Fruit fly (Drosophila melanogaster): ENCODE measurements around the gene Ciz1.

Ciz1 gene

dm6 chr3L:9864275-9865052, at the start of gene Ciz1, which contains the start of gene iPLA2-VIA:
Gene Ciz1, plus strand, starts transcription at chr3L:9864639.
Gene iPLA2-VIA, minus strand, starts transcription at chr3L:9864349.
- TF ChIP-seq brk (GFP tag; optimal IDR thresholded peaks at IDR 0.05) (no peak), N (GFP tag; optimal IDR thresholded peaks at IDR 0.05) (no peak), pan (optimal IDR thresholded peaks at IDR 0.05) (no peak), foxo (GFP tag; optimal IDR thresholded peaks at IDR 0.05) (peak in 1 of 2 experiments; percentile 59), Hnf4 (GFP tag; optimal IDR thresholded peaks at IDR 0.05) (peak; percentile 55), Dif (GFP tag; optimal IDR thresholded peaks at IDR 0.05; ENCODE audit: partially characterized antibody) (no peak), tai (GFP tag; optimal IDR thresholded peaks at IDR 0.05) (no peak), HLH106 (tag; optimal IDR thresholded peaks at IDR 0.05) (no peak), Hr83 (GFP tag; optimal IDR thresholded peaks at IDR 0.05; ENCODE audit: poor library complexity, severe bottlenecking) (peak; percentile 20), Hr78 (GFP tag; optimal IDR thresholded peaks at IDR 0.05) (no peak), ey (GFP tag; optimal IDR thresholded peaks at IDR 0.05) (peak; percentile 1), GATAd (GFP tag; optimal IDR thresholded peaks at IDR 0.05) (no peak), psq (GFP tag; optimal IDR thresholded peaks at IDR 0.05) (no peak), dl (GFP tag; optimal IDR thresholded peaks at IDR 0.05; ENCODE audit: insufficient read depth in 1 of 2, partially characterized antibody in 2 of 2) (no peak), fru (GFP tag; optimal IDR thresholded peaks at IDR 0.05) (no peak), br (GFP tag; optimal IDR thresholded peaks at IDR 0.05) (peak; percentile 38), woc (GFP tag; optimal IDR thresholded peaks at IDR 0.05) (no peak), rgr (GFP tag; optimal IDR thresholded peaks at IDR 0.05) (no peak), usp (GFP tag; optimal IDR thresholded peaks at IDR 0.05) (no peak), OdsH (GFP tag; optimal IDR thresholded peaks at IDR 0.05) (no peak), jim (GFP tag; optimal IDR thresholded peaks at IDR 0.05) (no peak), CG32264 (GFP tag; optimal IDR thresholded peaks at IDR 0.05) (no peak), Rel (GFP tag; optimal IDR thresholded peaks at IDR 0.05) (no peak), Rel (tag; optimal IDR thresholded peaks at IDR 0.05) (no peak), CG9705 (GFP tag; optimal IDR thresholded peaks at IDR 0.05) (peak; percentile 3), Mio (GFP tag; optimal IDR thresholded peaks at IDR 0.05) (no peak), sv (GFP tag; optimal IDR thresholded peaks at IDR 0.05) (no peak), dsf (GFP tag; optimal IDR thresholded peaks at IDR 0.05; ENCODE audit: borderline replicate concordance) (peak; percentile 24), Vsx2 (GFP tag; optimal IDR thresholded peaks at IDR 0.05; ENCODE audit: partially characterized antibody) (no peak), h (GFP tag; optimal IDR thresholded peaks at IDR 0.05) (no peak), Abd-B (GFP tag; optimal IDR thresholded peaks at IDR 0.05) (no peak), Dfd (GFP tag; optimal IDR thresholded peaks at IDR 0.05) (no peak), dmrt93B (GFP tag; optimal IDR thresholded peaks at IDR 0.05) (no peak), Jra (GFP tag; optimal IDR thresholded peaks at IDR 0.05) (peak; percentile 53), Sp1 (GFP tag; optimal IDR thresholded peaks at IDR 0.05) (peak; percentile 9), lola (GFP tag; optimal IDR thresholded peaks at IDR 0.05) (no peak), sage (GFP tag; optimal IDR thresholded peaks at IDR 0.05) (no peak), CrebA (GFP tag; optimal IDR thresholded peaks at IDR 0.05; ENCODE audit: borderline replicate concordance) (no peak), Myc (optimal IDR thresholded peaks at IDR 0.05) (no peak)

dm6 chr3L:9815705-9816104, 48.7 kb upstream of the Ciz1 start:
- TF ChIP-seq CG9705 (GFP tag; optimal IDR thresholded peaks at IDR 0.05) (no peak), dsf (GFP tag; optimal IDR thresholded peaks at IDR 0.05; ENCODE audit: borderline replicate concordance) (no peak), psq (GFP tag; optimal IDR thresholded peaks at IDR 0.05) (no peak), CrebA (GFP tag; optimal IDR thresholded peaks at IDR 0.05; ENCODE audit: borderline replicate concordance) (no peak), GATAd (GFP tag; optimal IDR thresholded peaks at IDR 0.05) (no peak), Hr83 (GFP tag; optimal IDR thresholded peaks at IDR 0.05; ENCODE audit: poor library complexity, severe bottlenecking) (no peak), ey (GFP tag; optimal IDR thresholded peaks at IDR 0.05) (no peak)

All from whole organism, wandering third instar larva.